Fruit fly (Drosophila melanogaster): ENCODE results near the gene CG11779.

Gene CG11779

dm6 chr3R:19113836-19114235 lies 45.8 kb downstream of the CG11779 start (continued):
- TF ChIP-seq CG14710 (tag; optimal IDR thresholded peaks at IDR 0.05) (peak; percentile 4), Optix (GFP tag; IDR thresholded peaks at IDR 0.05) (0 out of 3 replicates have a peak, but pooled peaks have one; percentile 30), CG7987 (GFP tag; optimal IDR thresholded peaks at IDR 0.05) (no peak), CG17829 (tag; optimal IDR thresholded peaks at IDR 0.05) (peak; percentile 17), Sox102F (GFP tag; optimal IDR thresholded peaks at IDR 0.05) (peak; percentile 74), esg (GFP tag; conservative IDR thresholded peaks at IDR 0.05) (peak; percentile 33; the same call in 1 of the 2 replicates), CG8944 (GFP tag; optimal IDR thresholded peaks at IDR 0.05) (peak; percentile 33), fd96Cb (tag; optimal IDR thresholded peaks at IDR 0.05) (peak; percentile 63), CG6254 (GFP tag; optimal IDR thresholded peaks at IDR 0.05) (peak; percentile 18), Hr3 (GFP tag; optimal IDR thresholded peaks at IDR 0.05) (peak; percentile 25), Xbp1 (GFP tag; optimal IDR thresholded peaks at IDR 0.05) (peak; percentile 64), wor (GFP tag; IDR thresholded peaks at IDR 0.05) (0 out of 2 replicates have a peak, but pooled peaks have one; percentile 27), CG34422 (GFP tag; IDR thresholded peaks at IDR 0.05) (no peak), Lim3 (GFP tag; IDR thresholded peaks at IDR 0.05) (no peak), chn (GFP tag; optimal IDR thresholded peaks at IDR 0.05) (peak; percentile 38), CG30403 (GFP tag; optimal IDR thresholded peaks at IDR 0.05) (peak; percentile 43), D19B (GFP tag; optimal IDR thresholded peaks at IDR 0.05) (peak; percentile 34), CG6791 (GFP tag; IDR thresholded peaks at IDR 0.05; ENCODE audit: partially characterized antibody) (peak; percentile 55; the same call in 1 of the 3 replicates), gcm (GFP tag; optimal IDR thresholded peaks at IDR 0.05) (no peak), CG17361 (GFP tag; IDR thresholded peaks at IDR 0.05) (peak; percentile 56), CG8290 (GFP tag; optimal IDR thresholded peaks at IDR 0.05) (no peak), CG8290 (tag; optimal IDR thresholded peaks at IDR 0.05) (peak in 1 of 2 experiments; percentile 10), Asciz (GFP tag; optimal IDR thresholded peaks at IDR 0.05) (peak; percentile 27), CG8359 (GFP tag; optimal IDR thresholded peaks at IDR 0.05; ENCODE audit: borderline replicate concordance) (peak; percentile 22), CG13775 (GFP tag; optimal IDR thresholded peaks at IDR 0.05) (no peak), so (GFP tag; IDR thresholded peaks at IDR 0.05) (0 out of 3 replicates have a peak, but pooled peaks have one; percentile 8), HLH4C (GFP tag; IDR thresholded peaks at IDR 0.05; ENCODE audit: partially characterized antibody) (peak; percentile 66), CG11093 (GFP tag; IDR thresholded peaks at IDR 0.05) (0 out of 3 replicates have a peak, but pooled peaks have one; percentile 28), CG11695 (GFP tag; IDR thresholded peaks at IDR 0.05) (no peak), Dek (tag; optimal IDR thresholded peaks at IDR 0.05) (no peak), CG17912 (GFP tag; optimal IDR thresholded peaks at IDR 0.05) (no peak), Blimp-1 (GFP tag; optimal IDR thresholded peaks at IDR 0.05) (peak; percentile 50), knrl (GFP tag; IDR thresholded peaks at IDR 0.05; ENCODE audit: partially characterized antibody) (no peak), Hand (GFP tag; optimal IDR thresholded peaks at IDR 0.05) (no peak), bsh (GFP tag; optimal IDR thresholded peaks at IDR 0.05) (peak in 1 of 2 experiments; percentile 69), Usf (GFP tag; optimal IDR thresholded peaks at IDR 0.05) (no peak), Oli (tag; optimal IDR thresholded peaks at IDR 0.05) (peak; percentile 61), slp2 (GFP tag; optimal IDR thresholded peaks at IDR 0.05) (peak; percentile 29), Med (GFP tag) (peak; percentile 70), vvl (GFP tag; IDR thresholded peaks at IDR 0.05) (peak; percentile 51; the same call in 1 of the 2 replicates), grau (tag; optimal IDR thresholded peaks at IDR 0.05) (peak; percentile 27), Abd-B (GFP tag; optimal IDR thresholded peaks at IDR 0.05) (peak; percentile 41), CG32772 (GFP tag; IDR thresholded peaks at IDR 0.05) (peak; percentile 44), CG2678 (tag; optimal IDR thresholded peaks at IDR 0.05) (peak; percentile 40), Awh (GFP tag; IDR thresholded peaks at IDR 0.05) (no peak), CG14860 (GFP tag; IDR thresholded peaks at IDR 0.05; ENCODE audit: partially characterized antibody) (peak; percentile 65), D19A (tag; optimal IDR thresholded peaks at IDR 0.05) (peak; percentile 7), CG10267 (tag; optimal IDR thresholded peaks at IDR 0.05) (peak; percentile 10), ttk (GFP tag; IDR thresholded peaks at IDR 0.05) (0 out of 2 replicates have a peak, but pooled peaks have one; percentile 8)

Data from whole organism, embryonic.